Fruit fly (Drosophila melanogaster): ENCODE measurements around the gene Dd.

dm6 chrX:21279311-21279890 is 44.4 kb downstream of the Dd start:
- TF ChIP-seq CG8478 (optimal IDR thresholded peaks at IDR 0.05) (no peak), usp (GFP tag; optimal IDR thresholded peaks at IDR 0.05) (no peak), psq (optimal IDR thresholded peaks at IDR 0.05) (no peak), pan (optimal IDR thresholded peaks at IDR 0.05) (no peak), Dll (optimal IDR thresholded peaks at IDR 0.05) (no peak)
